Fruit fly (Drosophila melanogaster) whole organism, embryonic: ENCODE data around the gene RpS17.
A peak's percentile ranks its signal among the peaks of the same experiment; 100 is the strongest.

Experiments
- BEAF-32 ChIP-seq: fragments of 200-800 bp; sonication (Bioruptor generic); optimal IDR thresholded peaks from 3 replicates; lab custom pipeline; 2017; ENCODE audit warnings: missing biosample characterization, missing genetic modification characterization, mild to moderate bottlenecking, moderate library complexity, missing genetic modification reagents
- Bgb ChIP-seq: fragments of 200-800 bp; sonication (Bioruptor generic); IDR thresholded peaks from 2 replicates; pipeline ENCODE4 v1.3.6; 2022; ENCODE audit warnings: missing biosample characterization, missing genetic modification characterization; ENCODE audit not compliant: partially characterized antibody
- CG10543 ChIP-seq: fragments of 200-800 bp; sonication (Bioruptor generic); optimal IDR thresholded peaks from 3 replicates; lab custom pipeline; 2017; ENCODE audit warnings: missing biosample characterization, mild to moderate bottlenecking, missing genetic modification characterization, moderate library complexity
- CG11504 ChIP-seq: fragments of 200-800 bp; sonication (Bioruptor generic); optimal IDR thresholded peaks from 3 replicates; lab custom pipeline; 2019; ENCODE audit warnings: missing biosample characterization, mild to moderate bottlenecking, missing genetic modification characterization, moderate library complexity
- CG12769 ChIP-seq: fragments of 200-800 bp; sonication (Bioruptor generic); optimal IDR thresholded peaks from 2 replicates; lab custom pipeline; 2019; ENCODE audit warnings: missing biosample characterization, mild to moderate bottlenecking, missing genetic modification characterization, moderate library complexity
- CG12942 ChIP-seq: fragments of 200-800 bp; sonication (Bioruptor generic); optimal IDR thresholded peaks from 3 replicates; lab custom pipeline; 2016; ENCODE audit warnings: missing biosample characterization, missing genetic modification characterization
- CG13287 ChIP-seq: fragments of 200-800 bp; sonication (Bioruptor generic); IDR thresholded peaks from 2 replicates; pipeline ENCODE4 v1.3.6; 2022; ENCODE audit warnings: missing biosample characterization, missing genetic modification characterization; ENCODE audit not compliant: partially characterized antibody
- CG15073 ChIP-seq: fragments of 200-800 bp; sonication (Bioruptor generic); optimal IDR thresholded peaks from 2 replicates; lab custom pipeline; 2016; ENCODE audit warnings: missing biosample characterization, missing genetic modification characterization
- CG15696 ChIP-seq: fragments of 200-800 bp; sonication (Bioruptor generic); optimal IDR thresholded peaks from 2 replicates; lab custom pipeline; 2019; ENCODE audit warnings: missing biosample characterization, mild to moderate bottlenecking, missing genetic modification characterization, moderate library complexity
- CG2202 ChIP-seq: fragments of 200-800 bp; sonication (Bioruptor generic); optimal IDR thresholded peaks from 2 replicates; lab custom pipeline; 2018; ENCODE audit warnings: missing biosample characterization, mild to moderate bottlenecking, missing genetic modification characterization
- CG30020 ChIP-seq: fragments of 200-800 bp; optimal IDR thresholded peaks from 2 replicates; lab custom pipeline; 2019; ENCODE audit warnings: missing biosample characterization, mild to moderate bottlenecking, missing genetic modification characterization, moderate library complexity
- CG30403 ChIP-seq: fragments of 200-800 bp; sonication (Bioruptor generic); optimal IDR thresholded peaks from 3 replicates; lab custom pipeline; 2016; ENCODE audit warnings: missing biosample characterization, missing genetic modification characterization
- CG34376 ChIP-seq: fragments of 200-800 bp; sonication (Bioruptor generic); optimal IDR thresholded peaks from 2 replicates; lab custom pipeline; 2018; ENCODE audit warnings: missing biosample characterization, mild to moderate bottlenecking, missing genetic modification characterization
- CG7372 ChIP-seq: fragments of 200-800 bp; sonication (Bioruptor generic); IDR thresholded peaks from 2 replicates; pipeline ENCODE4 v1.3.6; 2022; ENCODE audit warnings: missing biosample characterization, missing genetic modification characterization
- CG8290 ChIP-seq, 3 experiments: fragments of 200-800 bp; sonication (Bioruptor generic); optimal IDR thresholded peaks; 2 replicates each; lab custom pipeline; 2016 to 2019; ENCODE audit warnings: missing biosample characterization in 3 of 3, missing genetic modification characterization in 3 of 3, mild to moderate bottlenecking in 2 of 3, moderate library complexity in 1 of 3
- CG9437 ChIP-seq: fragments of 200-800 bp; sonication (Bioruptor generic); optimal IDR thresholded peaks from 2 replicates; lab custom pipeline; 2018; ENCODE audit warnings: missing biosample characterization, mild to moderate bottlenecking, missing genetic modification characterization
- CG9932 ChIP-seq: fragments of 200-800 bp; sonication (Bioruptor generic); IDR thresholded peaks from 2 replicates; pipeline ENCODE4 v1.3.6; 2022; ENCODE audit warnings: missing biosample characterization, missing genetic modification characterization
- D19B ChIP-seq: fragments of 200-800 bp; sonication (Bioruptor generic); optimal IDR thresholded peaks from 2 replicates; lab custom pipeline; 2017; ENCODE audit warnings: missing biosample characterization, mild to moderate bottlenecking, missing genetic modification characterization
- Dbx ChIP-seq: fragments of 200-800 bp; sonication (Bioruptor generic); IDR thresholded peaks from 3 replicates; pipeline ENCODE4 v1.3.6; 2022; ENCODE audit warnings: missing biosample characterization, missing genetic modification characterization
- Ets65A ChIP-seq: fragments of 200-800 bp; sonication (Bioruptor generic); peaks from one replicate; lab custom pipeline; 2016; ENCODE audit warnings: missing biosample characterization, missing genetic modification characterization
- HLH54F ChIP-seq: fragments of 200-800 bp; sonication (Bioruptor generic); optimal IDR thresholded peaks from 3 replicates; lab custom pipeline; 2016; ENCODE audit warnings: missing biosample characterization, missing genetic modification characterization
- Hmr ChIP-seq: fragments of 200-800 bp; sonication (Bioruptor generic); optimal IDR thresholded peaks from 3 replicates; lab custom pipeline; 2017; ENCODE audit warnings: mild to moderate bottlenecking, missing biosample characterization, missing genetic modification reagents, missing genetic modification characterization
- Hr51 ChIP-seq, 2 experiments: fragments of 200-800 bp; sonication (Bioruptor generic); optimal IDR thresholded peaks; 2 replicates in 1 of 2; 3 replicates in 1 of 2; lab custom pipeline; 2016 to 2018; ENCODE audit warnings: missing biosample characterization in 2 of 2, missing genetic modification characterization in 2 of 2, mild to moderate bottlenecking in 1 of 2, moderate library complexity in 1 of 2
- MESR4 ChIP-seq: fragments of 200-800 bp; sonication (Bioruptor generic); optimal IDR thresholded peaks from 2 replicates; lab custom pipeline; 2018; ENCODE audit warnings: missing biosample characterization, mild to moderate bottlenecking, missing genetic modification characterization, moderate library complexity
- Med ChIP-seq: fragments of 200-800 bp; sonication (Bioruptor generic); peaks from one replicate; lab custom pipeline; 2016; ENCODE audit warnings: missing biosample characterization, missing genetic modification characterization, mild to moderate bottlenecking, inconsistent platforms, moderate library complexity
- Mes4 ChIP-seq: fragments of 200-800 bp; sonication (Bioruptor generic); optimal IDR thresholded peaks from 2 replicates; lab custom pipeline; 2016; ENCODE audit warnings: missing biosample characterization, missing genetic modification characterization
- Optix ChIP-seq: fragments of 200-800 bp; sonication (Bioruptor generic); IDR thresholded peaks from 3 replicates; pipeline ENCODE4 v1.3.6; 2022; ENCODE audit warnings: missing biosample characterization, missing genetic modification characterization
- Pdp1 ChIP-seq, 2 experiments: fragments of 200-800 bp; sonication (Bioruptor generic); optimal IDR thresholded peaks; 3 replicates each; lab custom pipeline; 2016; ENCODE audit warnings: missing biosample characterization in 2 of 2, missing genetic modification characterization in 2 of 2, mild to moderate bottlenecking in 1 of 2, moderate library complexity in 1 of 2
- abd-A ChIP-seq: fragments of 200-800 bp; sonication (Bioruptor generic); optimal IDR thresholded peaks from 3 replicates; lab custom pipeline; 2019; ENCODE audit warnings: missing biosample characterization, mild to moderate bottlenecking, missing genetic modification characterization, moderate library complexity
- ato ChIP-seq: fragments of 200-800 bp; sonication (Bioruptor generic); IDR thresholded peaks from 2 replicates; pipeline ENCODE4 v1.3.6; 2022; ENCODE audit warnings: missing biosample characterization, missing genetic modification characterization; ENCODE audit not compliant: partially characterized antibody
- chif ChIP-seq, 2 experiments: fragments of 200-800 bp; sonication (Bioruptor generic); optimal IDR thresholded peaks; 3 replicates each; lab custom pipeline; 2016; ENCODE audit warnings: missing biosample characterization in 2 of 2, missing genetic modification characterization in 2 of 2
- emc ChIP-seq: fragments of 200-800 bp; sonication (Bioruptor generic); optimal IDR thresholded peaks from 2 replicates; lab custom pipeline; 2016; ENCODE audit warnings: missing biosample characterization, missing genetic modification characterization
- ftz-f1 ChIP-seq: fragments of 200-800 bp; sonication (Bioruptor generic); optimal IDR thresholded peaks from 2 replicates; lab custom pipeline; 2016; ENCODE audit warnings: missing biosample characterization, missing genetic modification characterization
- gcm ChIP-seq: fragments of 200-800 bp; sonication (Bioruptor generic); optimal IDR thresholded peaks from 2 replicates; lab custom pipeline; 2019; ENCODE audit warnings: missing biosample characterization, mild to moderate bottlenecking, missing genetic modification characterization, moderate library complexity
- grn ChIP-seq: fragments of 200-800 bp; sonication (Bioruptor generic); optimal IDR thresholded peaks from 3 replicates; lab custom pipeline; 2017; ENCODE audit warnings: missing biosample characterization, missing genetic modification characterization
- lab ChIP-seq: fragments of 200-800 bp; sonication (Bioruptor generic); optimal IDR thresholded peaks from 3 replicates; lab custom pipeline; 2017; ENCODE audit warnings: missing biosample characterization, missing genetic modification characterization, mild to moderate bottlenecking, moderate library complexity, missing genetic modification reagents
- mirr ChIP-seq: fragments of 200-800 bp; sonication (Bioruptor generic); optimal IDR thresholded peaks from 3 replicates; lab custom pipeline; 2018; ENCODE audit warnings: missing biosample characterization, mild to moderate bottlenecking, missing genetic modification characterization
- pb ChIP-seq: fragments of 200-800 bp; sonication (Bioruptor generic); optimal IDR thresholded peaks from 3 replicates; lab custom pipeline; 2016; ENCODE audit warnings: missing biosample characterization, missing genetic modification characterization
- prd ChIP-seq, 3 experiments: fragments of >200 bp in 2 of 3; fragments of 200-800 bp in 1 of 3; sonication (Bioruptor generic) in 1 of 3; optimal IDR thresholded peaks in 2 of 3; IDR thresholded peaks in 1 of 3; 2 replicates in 2 of 3; 3 replicates in 1 of 3; pipeline versions ENCODE4 v1.3.6 to Lab custom; 2017 to 2022; ENCODE audit warnings: missing biosample characterization in 1 of 3, missing genetic modification characterization in 1 of 3
- pum ChIP-seq: fragments of 200-800 bp; sonication (Bioruptor generic); optimal IDR thresholded peaks from 2 replicates; lab custom pipeline; 2016; ENCODE audit warnings: missing biosample characterization, missing genetic modification characterization
- pzg ChIP-seq: fragments of 200-800 bp; sonication (Bioruptor generic); optimal IDR thresholded peaks from 3 replicates; lab custom pipeline; 2018; ENCODE audit warnings: missing biosample characterization, mild to moderate bottlenecking, missing genetic modification characterization, moderate library complexity
- sna ChIP-seq: fragments of 200-800 bp; sonication (Bioruptor generic); IDR thresholded peaks from 2 replicates; pipeline ENCODE4 v1.3.6; 2022; ENCODE audit warnings: missing biosample characterization, missing genetic modification characterization; ENCODE audit not compliant: partially characterized antibody
- z ChIP-seq: fragments of 200-800 bp; sonication (Bioruptor generic); IDR thresholded peaks from 3 replicates; pipeline ENCODE4 v1.3.6; 2022; ENCODE audit warnings: missing biosample characterization, missing genetic modification characterization
- zen ChIP-seq: fragments of 200-800 bp; sonication (Bioruptor generic); optimal IDR thresholded peaks from 3 replicates; lab custom pipeline; 2018; ENCODE audit warnings: missing biosample characterization, mild to moderate bottlenecking, missing genetic modification characterization, moderate library complexity

Gene RpS17

dm6 chr3L:9424528-9424911 is 5.1 kb downstream of the RpS17 start (continued):
- no peak for TF ChIP-seq CG15696 (tag; lab: Kevin White, UChicago)
- TF ChIP-seq HLH54F (GFP tag; lab: Kevin White, UChicago) = no peak
- TF ChIP-seq CG15073 (GFP tag; lab: Kevin White, UChicago) = no peak
- no peak for TF ChIP-seq CG2202 (tag; lab: Kevin White, UChicago)
- TF ChIP-seq Bgb (GFP tag; lab: Robert Waterston, UW) = no peak
- TF ChIP-seq chif (GFP tag; optimal IDR thresholded peaks at IDR 0.05; lab: Kevin White, UChicago) = no peak
- 0 out of 2 replicates have a peak, but pooled peaks have one; percentile 12 for TF ChIP-seq CG7372 (GFP tag; lab: Robert Waterston, UW)
- no peak for TF ChIP-seq CG30020 (tag; lab: Kevin White, UChicago)
- TF ChIP-seq Optix (GFP tag; lab: Robert Waterston, UW) = no peak
- no peak for TF ChIP-seq zen (tag; lab: Kevin White, UChicago)
- no peak for TF ChIP-seq MESR4 (GFP tag; lab: Kevin White, UChicago)
- no peak for TF ChIP-seq BEAF-32 (GFP tag; lab: Kevin White, UChicago)
- peak; percentile 64 for TF ChIP-seq CG11504
- peak; percentile 28 for TF ChIP-seq CG30403 (GFP tag; lab: Kevin White, UChicago)
- no peak for TF ChIP-seq emc
- TF ChIP-seq pb (GFP tag; lab: Kevin White, UChicago) = no peak
- TF ChIP-seq lab (GFP tag; lab: Kevin White, UChicago) = peak; percentile 38
- TF ChIP-seq, all 482 proteins: peak for 116

- TF ChIP-seq grn (GFP tag; lab: Kevin White, UChicago) = peak; percentile 85
- TF ChIP-seq gcm (GFP tag; lab: Kevin White, UChicago) = no peak
- TF ChIP-seq Dbx (GFP tag; lab: Robert Waterston, UW) = peak; percentile 9; the same call in 1 of the 3 replicates
- peak; percentile 8 for TF ChIP-seq BEAF-32 (GFP tag; lab: Kevin White, UChicago)
- no peak for TF ChIP-seq ato (GFP tag; lab: Robert Waterston, UW)
- TF ChIP-seq CG9932 (GFP tag; lab: Robert Waterston, UW) = no peak
- no peak for TF ChIP-seq CG12942
- TF ChIP-seq Med (GFP tag; lab: Kevin White, UChicago) = peak; percentile 69
- 0 out of 3 replicates have a peak, but pooled peaks have one; percentile 39 for TF ChIP-seq z (GFP tag; lab: Robert Waterston, UW)
- no peak for TF ChIP-seq Mes4 (GFP tag; lab: Kevin White, UChicago)
- peak; percentile 66 for TF ChIP-seq Ets65A (GFP tag; lab: Kevin White, UChicago)
- TF ChIP-seq CG12769 (tag; lab: Kevin White, UChicago) = peak; percentile 7
- TF ChIP-seq MESR4 (GFP tag; lab: Kevin White, UChicago) = peak; percentile 38
- 0 out of 2 replicates have a peak, but pooled peaks have one; percentile 5 for TF ChIP-seq CG13287 (GFP tag; lab: Robert Waterston, UW)
- peak; percentile 12; the same call in 1 of the 2 replicates for TF ChIP-seq sna
- peak; percentile 35 for TF ChIP-seq CG10543 (GFP tag; lab: Kevin White, UChicago)
- peak; percentile 38 for TF ChIP-seq ftz-f1 (GFP tag; lab: Kevin White, UChicago)
- TF ChIP-seq pum (GFP tag; lab: Kevin White, UChicago) = no peak
- peak; percentile 98 for TF ChIP-seq CG9437 (GFP tag; lab: Kevin White, UChicago)
- TF ChIP-seq abd-A = peak; percentile 4
- peak; percentile 57 for TF ChIP-seq CG34376
- TF ChIP-seq D19B (GFP tag; lab: Kevin White, UChicago) = no peak
- TF ChIP-seq Pdp1 (GFP tag; optimal IDR thresholded peaks at IDR 0.05; lab: Kevin White, UChicago) = peak in 1 of 2 experiments; percentile 99
- TF ChIP-seq Bgb (GFP tag; lab: Robert Waterston, UW) = 0 out of 2 replicates have a peak, but pooled peaks have one; percentile 20
- peak; percentile 4 for TF ChIP-seq pzg (GFP tag; lab: Kevin White, UChicago)
- TF ChIP-seq prd (optimal IDR thresholded peaks at IDR 0.05; lab: Kevin White, UChicago) = no peak
- 0 out of 3 replicates have a peak, but pooled peaks have one; percentile 19 for TF ChIP-seq prd (GFP tag; IDR thresholded peaks at IDR 0.05; lab: Robert Waterston, UW)
- TF ChIP-seq Hr51 (GFP tag; optimal IDR thresholded peaks at IDR 0.05; lab: Kevin White, UChicago) = peak in 1 of 2 experiments; percentile 0
- TF ChIP-seq mirr (GFP tag; lab: Kevin White, UChicago) = peak; percentile 37
- no peak for TF ChIP-seq Hmr (GFP tag; lab: Kevin White, UChicago)
- TF ChIP-seq CG8290 (GFP tag; optimal IDR thresholded peaks at IDR 0.05; lab: Kevin White, UChicago) = no peak
- TF ChIP-seq CG8290 (tag; optimal IDR thresholded peaks at IDR 0.05; lab: Kevin White, UChicago) = peak in 1 of 2 experiments; percentile 26
These were observed 5.7 kb downstream of the RpS17 start for dm6 chr3L:9423757-9424527.
